Fruit fly (Drosophila melanogaster): ENCODE data around the gene Tom20.

Tom20 gene

DNA sequence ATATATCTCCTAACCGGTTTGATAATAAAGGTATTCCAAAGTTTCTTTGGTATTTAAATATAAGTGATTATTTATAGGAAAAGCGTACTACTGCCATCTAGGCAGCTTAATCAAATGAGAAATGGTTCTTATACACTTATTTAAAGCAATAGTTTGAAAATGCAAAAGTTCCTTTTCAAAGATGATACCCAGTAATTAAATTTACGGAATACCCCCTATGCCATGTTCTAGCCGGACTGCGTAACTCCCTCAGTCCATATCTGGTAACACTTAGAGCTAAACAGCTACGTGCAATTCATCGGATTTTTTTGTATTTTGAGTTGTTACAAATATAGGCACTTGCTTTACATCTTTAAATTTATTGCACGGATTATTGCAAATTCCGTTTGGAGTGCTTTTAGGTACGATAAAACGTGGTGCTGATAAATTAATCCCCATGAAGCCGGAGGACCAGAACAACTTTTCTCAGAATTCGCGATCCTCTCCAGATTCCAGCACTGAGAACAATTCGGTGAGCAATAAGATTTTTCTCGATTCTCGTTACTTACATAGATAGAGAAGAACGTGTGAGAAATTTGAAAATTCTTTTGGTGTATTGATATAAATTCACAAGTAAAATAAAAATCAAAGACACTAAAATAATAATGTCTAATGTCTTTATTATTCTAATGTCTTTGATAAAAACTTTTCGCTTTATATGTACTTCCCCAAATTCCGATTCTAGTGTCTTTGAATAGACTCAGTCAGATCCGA lies 2.2 kb downstream of the Tom20 start, which contains the start of gene CG7668 (continued):
- peak; percentile 93 for TF ChIP-seq lz (GFP tag; optimal IDR thresholded peaks at IDR 0.05)
- peak; percentile 68 for TF ChIP-seq CG4318 (GFP tag; optimal IDR thresholded peaks at IDR 0.05)
- peak; percentile 84 for TF ChIP-seq Gug (GFP tag; IDR thresholded peaks at IDR 0.05)
- peak; percentile 91 for TF ChIP-seq Hr4 (GFP tag; optimal IDR thresholded peaks at IDR 0.05)
- TF ChIP-seq CG31627 (GFP tag; optimal IDR thresholded peaks at IDR 0.05) = peak; percentile 94
- TF ChIP-seq CG8119 (GFP tag; IDR thresholded peaks at IDR 0.05) = peak; percentile 92
- TF ChIP-seq Smox (GFP tag; optimal IDR thresholded peaks at IDR 0.05) = peak; percentile 92
- peak; percentile 82 for TF ChIP-seq Eip93F (GFP tag; optimal IDR thresholded peaks at IDR 0.05)
- peak; percentile 92 for TF ChIP-seq CG34406 (GFP tag; optimal IDR thresholded peaks at IDR 0.05)
- TF ChIP-seq CG11294 (GFP tag; IDR thresholded peaks at IDR 0.05) = no peak; the same call in 1 of the 2 replicates
- TF ChIP-seq Sox15 (GFP tag; optimal IDR thresholded peaks at IDR 0.05) = peak; percentile 87
- TF ChIP-seq Lpt (GFP tag; optimal IDR thresholded peaks at IDR 0.05) = peak; percentile 84
- no peak; the same call in 2 of the 3 replicates for TF ChIP-seq CG6163 (GFP tag; IDR thresholded peaks at IDR 0.05)
- TF ChIP-seq CG15336 (GFP tag; IDR thresholded peaks at IDR 0.05) = peak; percentile 92
- TF ChIP-seq topi (GFP tag; optimal IDR thresholded peaks at IDR 0.05) = peak; percentile 93
- TF ChIP-seq acj6 (GFP tag; optimal IDR thresholded peaks at IDR 0.05) = peak; percentile 94
- peak; percentile 97 for TF ChIP-seq Eip78C (GFP tag)
- peak; percentile 82 for TF ChIP-seq CG11902 (GFP tag; optimal IDR thresholded peaks at IDR 0.05)
- TF ChIP-seq CG9139 (GFP tag; optimal IDR thresholded peaks at IDR 0.05) = peak; percentile 83
- peak; percentile 92 for TF ChIP-seq CG3032 (tag; optimal IDR thresholded peaks at IDR 0.05)
- peak; percentile 89 for TF ChIP-seq achi (GFP tag; optimal IDR thresholded peaks at IDR 0.05)

DNA sequence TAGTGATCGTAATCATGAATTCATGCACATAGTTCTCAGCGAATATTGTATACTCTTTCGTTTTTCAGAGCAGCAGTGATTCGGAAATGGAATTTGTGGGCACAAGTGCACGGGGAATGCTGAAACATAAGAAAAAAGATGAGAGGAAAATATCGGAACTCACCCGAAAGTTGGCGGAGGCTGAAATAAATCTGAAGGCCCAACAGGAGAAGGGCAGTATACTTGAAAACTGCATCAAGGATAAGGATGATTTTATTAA lies 2.7 kb downstream of the Tom20 start:
- TF ChIP-seq CG10669 (GFP tag; optimal IDR thresholded peaks at IDR 0.05) (peak; percentile 0), eg (GFP tag; IDR thresholded peaks at IDR 0.05) (no peak), Eip93F (GFP tag; optimal IDR thresholded peaks at IDR 0.05) (no peak), CG3919 (GFP tag; optimal IDR thresholded peaks at IDR 0.05) (no peak)

- TF ChIP-seq Sox102F (GFP tag; optimal IDR thresholded peaks at IDR 0.05) = no peak
- TF ChIP-seq Eip78C (GFP tag) = peak; percentile 61
- no peak for TF ChIP-seq CG6854 (GFP tag; optimal IDR thresholded peaks at IDR 0.05)
- no peak for TF ChIP-seq Blimp-1 (GFP tag; optimal IDR thresholded peaks at IDR 0.05)
- no peak for TF ChIP-seq achi (GFP tag; optimal IDR thresholded peaks at IDR 0.05)
- no peak for TF ChIP-seq esn (GFP tag; optimal IDR thresholded peaks at IDR 0.05)
- no peak for TF ChIP-seq fd85E (GFP tag; optimal IDR thresholded peaks at IDR 0.05)
- no peak for TF ChIP-seq salr (GFP tag; optimal IDR thresholded peaks at IDR 0.05)
Measured at dm6 chr3L:20004442-20004869, 4.0 kb downstream of the Tom20 start.

DNA sequence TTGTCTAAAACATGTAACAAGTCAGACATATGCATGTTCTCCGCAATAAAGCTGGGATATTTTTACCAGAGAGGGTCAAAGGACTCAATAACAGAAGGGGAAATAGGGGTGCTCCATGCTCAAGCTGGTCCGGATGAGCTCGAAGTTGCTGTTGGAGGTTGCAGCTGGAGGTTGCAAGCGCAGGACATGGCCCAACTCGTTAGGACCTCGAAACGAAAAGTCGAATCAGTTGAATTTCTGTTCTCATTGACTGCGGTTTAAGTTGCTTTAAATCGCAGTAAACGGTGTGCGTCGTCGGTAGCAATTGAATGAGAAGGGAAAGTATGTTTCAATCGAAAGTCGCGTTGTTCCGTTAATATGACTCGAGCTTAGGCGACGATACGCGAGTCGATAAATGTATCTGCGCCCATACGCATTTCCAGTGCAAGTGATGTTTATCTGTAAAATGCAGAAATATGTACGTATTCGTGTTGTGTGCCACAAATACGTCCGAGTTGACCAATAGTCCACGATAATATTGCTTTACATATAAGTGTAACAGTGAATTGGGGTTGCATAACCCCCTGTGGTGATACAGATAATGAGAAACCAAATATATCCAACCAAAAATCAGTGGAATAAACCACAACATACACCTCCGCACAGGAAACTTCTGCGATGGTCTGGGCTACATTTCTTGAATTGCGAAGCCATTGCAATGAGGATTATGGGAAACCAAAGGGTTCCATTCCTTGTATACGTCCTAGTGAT lies 4.8 kb downstream of the Tom20 start, which contains the start of gene kug:
kug (plus strand) TSS at position 269 of the 750 bp plus-strand sequence.
- TF ChIP-seq Hr4 (GFP tag; optimal IDR thresholded peaks at IDR 0.05) (no peak), CG8119 (GFP tag; IDR thresholded peaks at IDR 0.05) (no peak), CG7368 (GFP tag; optimal IDR thresholded peaks at IDR 0.05) (no peak), fd59A (GFP tag; optimal IDR thresholded peaks at IDR 0.05) (no peak), CG4318 (GFP tag; optimal IDR thresholded peaks at IDR 0.05) (no peak), acj6 (GFP tag; optimal IDR thresholded peaks at IDR 0.05) (no peak), CG16779 (tag; optimal IDR thresholded peaks at IDR 0.05) (no peak), net (GFP tag; optimal IDR thresholded peaks at IDR 0.05) (no peak), ss (GFP tag; optimal IDR thresholded peaks at IDR 0.05) (no peak), spab (GFP tag; optimal IDR thresholded peaks at IDR 0.05) (no peak), Sox14 (GFP tag; optimal IDR thresholded peaks at IDR 0.05) (no peak), Blimp-1 (GFP tag; optimal IDR thresholded peaks at IDR 0.05) (no peak), CG8319 (GFP tag; optimal IDR thresholded peaks at IDR 0.05) (no peak), Ets96B (tag; optimal IDR thresholded peaks at IDR 0.05) (no peak)
